Worm (Caenorhabditis elegans) whole organism, midembryonic: ENCODE measurements around the gene fbxa-44.

Experiments
- T22C8.4 ChIP-seq: fragments of 200-800 bp; sonication (Bioruptor generic); IDR thresholded peaks from 2 replicates; pipeline ENCODE4 v1.3.6; 2022; ENCODE audit warnings: missing genetic modification characterization, missing compliant biosample characterization
- cog-1 ChIP-seq: sonication (generic microtip); optimal IDR thresholded peaks from 2 replicates; lab custom pipeline; 2016; ENCODE audit warnings: missing genetic modification characterization, missing compliant biosample characterization
- flt-1 ChIP-seq: fragments of 200-800 bp; sonication (Bioruptor generic); IDR thresholded peaks from 2 replicates; pipeline ENCODE4 v1.3.6; 2022; ENCODE audit warnings: missing genetic modification characterization, missing compliant biosample characterization
- klf-2 ChIP-seq: fragments of 200-800 bp; sonication (Bioruptor generic); conservative IDR thresholded peaks from 2 replicates; pipeline ENCODE4 v1.3.6; 2022; ENCODE audit warnings: missing genetic modification reagents, missing genetic modification characterization, missing compliant biosample characterization
- med-1 ChIP-seq: sonication (generic microtip); optimal IDR thresholded peaks from 2 replicates; lab custom pipeline; 2017; ENCODE audit warnings: missing genetic modification characterization, mild to moderate bottlenecking, missing compliant biosample characterization, antibody characterized with exemption, missing genetic modification reagents; ENCODE audit not compliant: insufficient read depth
- ref-1 ChIP-seq: fragments of 200-800 bp; sonication (Bioruptor generic); conservative IDR thresholded peaks from 2 replicates; pipeline ENCODE4 v1.3.6; 2022; ENCODE audit warnings: missing genetic modification reagents, missing genetic modification characterization, missing compliant biosample characterization
- tab-1 ChIP-seq: fragments of 200-800 bp; sonication (Bioruptor generic); IDR thresholded peaks from 2 replicates; pipeline ENCODE4 v1.3.6; 2022; ENCODE audit warnings: missing genetic modification characterization, missing compliant biosample characterization
- ztf-23 ChIP-seq: fragments of 200-800 bp; sonication (Bioruptor generic); IDR thresholded peaks from 2 replicates; pipeline ENCODE4 v1.3.6; 2022; ENCODE audit warnings: missing genetic modification reagents, missing genetic modification characterization, missing compliant biosample characterization
- ztf-29 ChIP-seq: fragments of 200-800 bp; sonication (Bioruptor generic); IDR thresholded peaks from 2 replicates; pipeline ENCODE4 v1.3.6; 2022; ENCODE audit warnings: missing genetic modification reagents, missing genetic modification characterization, missing compliant biosample characterization

fbxa-44 gene

ce11 chrV:16893440-16893839, 4.4 kb downstream of the fbxa-44 start, which contains the start of gene F09C6.15:
F09C6.15 (plus strand) TSS chrV:16893740.
- TF ChIP-seq flt-1 (GFP tag; lab: Robert Waterston, UW) (no peak), klf-2 (no peak), tab-1 (GFP tag; lab: Robert Waterston, UW) (no peak), ref-1 (GFP tag; lab: Robert Waterston, UW) (no peak), T22C8.4 (GFP tag; lab: Robert Waterston, UW) (no peak), med-1 (GFP tag; lab: Kevin White, UChicago) (no peak), cog-1 (tag; lab: Kevin White, UChicago) (no peak), ztf-29 (GFP tag; lab: Robert Waterston, UW) (no peak)

ce11 chrV:16899355-16899754, 10.3 kb downstream of the fbxa-44 start, which contains the start of gene fbxa-45:
fbxa-45 (minus strand) TSS chrV:16899455.
- TF ChIP-seq flt-1 (GFP tag; lab: Robert Waterston, UW) = no peak
- no peak for TF ChIP-seq ztf-23
- no peak for TF ChIP-seq ref-1 (GFP tag; lab: Robert Waterston, UW)

ce11 chrV:16902726-16903125, 13.7 kb downstream of the fbxa-44 start, which contains the start of gene srd-68:
srd-68 (minus strand) TSS chrV:16902826.
- TF ChIP-seq med-1 (GFP tag; lab: Kevin White, UChicago) (no peak), T22C8.4 (GFP tag; lab: Robert Waterston, UW) (no peak), ref-1 (GFP tag; lab: Robert Waterston, UW) (no peak), klf-2 (no peak), ztf-23 (no peak), tab-1 (GFP tag; lab: Robert Waterston, UW) (no peak), flt-1 (GFP tag; lab: Robert Waterston, UW) (no peak), cog-1 (tag; lab: Kevin White, UChicago) (no peak), ztf-29 (GFP tag; lab: Robert Waterston, UW) (no peak)

ce11 chrV:16904612-16905011, 15.5 kb downstream of the fbxa-44 start, which contains the start of gene nhr-262:
nhr-262 (plus strand) TSS chrV:16904912.
- no peak for TF ChIP-seq ztf-23

- TF ChIP-seq ztf-23 (no peak), ztf-29 (GFP tag; lab: Robert Waterston, UW) (no peak), tab-1 (GFP tag; lab: Robert Waterston, UW) (no peak), med-1 (GFP tag; lab: Kevin White, UChicago) (no peak), ref-1 (GFP tag; lab: Robert Waterston, UW) (no peak), klf-2 (no peak), flt-1 (GFP tag; lab: Robert Waterston, UW) (no peak), T22C8.4 (GFP tag; lab: Robert Waterston, UW) (no peak), cog-1 (tag; lab: Kevin White, UChicago) (no peak)
These were observed 20.8 kb downstream of the fbxa-44 start, which contains the start of gene F09C6.16 for ce11 chrV:16909871-16910270. F09C6.16 (minus strand) TSS chrV:16909971.

- no peak for TF ChIP-seq med-1 (GFP tag; lab: Kevin White, UChicago)
- TF ChIP-seq cog-1 (tag; lab: Kevin White, UChicago) = no peak
- no peak for TF ChIP-seq ref-1 (GFP tag; lab: Robert Waterston, UW)
- no peak for TF ChIP-seq ztf-23
- TF ChIP-seq ztf-29 (GFP tag; lab: Robert Waterston, UW) = no peak
- no peak for TF ChIP-seq klf-2
- TF ChIP-seq T22C8.4 (GFP tag; lab: Robert Waterston, UW) = no peak
- no peak for TF ChIP-seq flt-1 (GFP tag; lab: Robert Waterston, UW)
- no peak for TF ChIP-seq tab-1 (GFP tag; lab: Robert Waterston, UW)
These were observed 21.8 kb downstream of the fbxa-44 start for ce11 chrV:16910864-16911263.

ce11 chrV:16911294-16911693, 22.2 kb downstream of the fbxa-44 start:
- TF ChIP-seq klf-2 (no peak), med-1 (GFP tag; lab: Kevin White, UChicago) (no peak)

ce11 chrV:16911934-16912333, 22.9 kb downstream of the fbxa-44 start, which contains the start of gene nhr-116:
nhr-116 (plus strand) TSS chrV:16912234.
- TF ChIP-seq T22C8.4 (GFP tag; lab: Robert Waterston, UW) (no peak), ref-1 (GFP tag; lab: Robert Waterston, UW) (no peak), med-1 (GFP tag; lab: Kevin White, UChicago) (no peak), ztf-29 (GFP tag; lab: Robert Waterston, UW) (no peak), flt-1 (GFP tag; lab: Robert Waterston, UW) (no peak), ztf-23 (no peak), tab-1 (GFP tag; lab: Robert Waterston, UW) (no peak), cog-1 (tag; lab: Kevin White, UChicago) (no peak)

- no peak for TF ChIP-seq med-1 (GFP tag; lab: Kevin White, UChicago)
- TF ChIP-seq ztf-29 (GFP tag; lab: Robert Waterston, UW) = no peak
- no peak for TF ChIP-seq klf-2
These were observed 27.0 kb downstream of the fbxa-44 start, which contains the start of gene F09C6.10 for ce11 chrV:16916079-16916478. F09C6.10 (minus strand) TSS chrV:16916179.

- TF ChIP-seq ztf-29 (GFP tag; lab: Robert Waterston, UW) (no peak), T22C8.4 (GFP tag; lab: Robert Waterston, UW) (no peak), ref-1 (GFP tag; lab: Robert Waterston, UW) (no peak), med-1 (GFP tag; lab: Kevin White, UChicago) (no peak), flt-1 (GFP tag; lab: Robert Waterston, UW) (no peak), klf-2 (no peak), tab-1 (GFP tag; lab: Robert Waterston, UW) (no peak), ztf-23 (no peak), cog-1 (tag; lab: Kevin White, UChicago) (no peak)
These were observed 29.3 kb downstream of the fbxa-44 start, which contains the start of the genes fbxa-206 and Y102A5C.2 for ce11 chrV:16918378-16918777. fbxa-206 (minus strand) TSS chrV:16918478. Y102A5C.2 (plus strand) TSS chrV:16918731.
